Worm (Caenorhabditis elegans) whole organism, L2 larva: ENCODE measurements around the gene amx-1.
"Not testable (repeated sequence)": the region's sequence is repeated elsewhere in the genome, so short reads cannot be mapped to it uniquely, and the experiment has no call there.

Source experiments
- C34F6.9 ChIP-seq: fragments of 150-350 bp; optimal IDR thresholded peaks from 2 replicates; lab custom pipeline; 2014; ENCODE audit warnings: missing biosample characterization, missing genetic modification characterization
- F13H6.1 ChIP-seq: sonication (generic microtip); optimal IDR thresholded peaks from 2 replicates; lab custom pipeline; 2016; ENCODE audit warnings: missing genetic modification characterization, missing compliant biosample characterization
- Y55F3AM.14 ChIP-seq: fragments of 200-800 bp; sonication (Bioruptor generic); optimal IDR thresholded peaks from 2 replicates; lab custom pipeline; 2018; ENCODE audit warnings: mild to moderate bottlenecking, missing genetic modification characterization, missing compliant biosample characterization
- ceh-16 ChIP-seq: fragments of 150-350 bp; optimal IDR thresholded peaks from 2 replicates; lab custom pipeline; 2014; ENCODE audit warnings: missing biosample characterization, missing genetic modification characterization
- crh-2 ChIP-seq: sonication (generic microtip); optimal IDR thresholded peaks from 2 replicates; lab custom pipeline; 2017; ENCODE audit warnings: missing biosample characterization, missing genetic modification characterization
- dmd-4 ChIP-seq: sonication (generic microtip); optimal IDR thresholded peaks from 2 replicates; lab custom pipeline; 2017; ENCODE audit warnings: missing biosample characterization, missing genetic modification characterization
- elt-1 ChIP-seq: fragments of 150-350 bp; optimal IDR thresholded peaks from 2 replicates; lab custom pipeline; 2014; ENCODE audit warnings: missing biosample characterization, missing genetic modification characterization
- fos-1 ChIP-seq: fragments of 150-350 bp; optimal IDR thresholded peaks from 2 replicates; lab custom pipeline; 2014; ENCODE audit warnings: missing biosample characterization, missing genetic modification characterization
- lsy-2 ChIP-seq, 2 experiments: fragments of 150-350 bp in 1 of 2; sonication (generic microtip) in 1 of 2; optimal IDR thresholded peaks; 2 replicates each; lab custom pipeline; 2014 to 2017; ENCODE audit warnings: missing biosample characterization in 2 of 2, missing genetic modification characterization in 2 of 2
- nhr-10 ChIP-seq: sonication (generic microtip); optimal IDR thresholded peaks from 2 replicates; lab custom pipeline; 2017; ENCODE audit warnings: missing biosample characterization, missing genetic modification characterization
- nhr-11 ChIP-seq: fragments of 150-350 bp; optimal IDR thresholded peaks from 2 replicates; lab custom pipeline; 2014; ENCODE audit warnings: missing biosample characterization, missing genetic modification characterization
- nhr-129 ChIP-seq: fragments of 150-350 bp; optimal IDR thresholded peaks from 2 replicates; lab custom pipeline; 2014; ENCODE audit warnings: missing biosample characterization, missing genetic modification characterization
- nhr-77 ChIP-seq: fragments of 150-350 bp; optimal IDR thresholded peaks from 2 replicates; lab custom pipeline; 2014; ENCODE audit warnings: missing biosample characterization, missing genetic modification characterization
- skn-1 ChIP-seq: sonication (generic microtip); optimal IDR thresholded peaks from 2 replicates; lab custom pipeline; 2017; ENCODE audit warnings: missing biosample characterization, missing genetic modification characterization
- sma-3 ChIP-seq: sonication (generic microtip); optimal IDR thresholded peaks from 2 replicates; lab custom pipeline; 2016; ENCODE audit warnings: missing genetic modification reagents, missing genetic modification characterization, missing compliant biosample characterization
- sma-9 ChIP-seq, 2 experiments: fragments of 150-350 bp in 1 of 2; sonication (generic microtip) in 1 of 2; optimal IDR thresholded peaks; 2 replicates each; lab custom pipeline; 2014 to 2016; ENCODE audit warnings: missing genetic modification characterization in 2 of 2, mild to moderate bottlenecking in 1 of 2, missing biosample characterization in 1 of 2, missing compliant biosample characterization in 1 of 2, missing genetic modification reagents in 1 of 2, moderate library complexity in 1 of 2
- snpc-4 ChIP-seq: fragments of 150-350 bp; optimal IDR thresholded peaks from 2 replicates; lab custom pipeline; 2014; ENCODE audit warnings: missing biosample characterization, missing genetic modification characterization
- unc-39 ChIP-seq: fragments of 150-350 bp; optimal IDR thresholded peaks from 2 replicates; lab custom pipeline; 2014; ENCODE audit warnings: missing biosample characterization, missing genetic modification characterization
- unc-55 ChIP-seq: fragments of 150-350 bp; sonication (generic microtip); optimal IDR thresholded peaks from 3 replicates; lab custom pipeline; 2014; ENCODE audit warnings: missing biosample characterization, missing genetic modification reagents, missing genetic modification characterization
- zag-1 ChIP-seq: fragments of 150-350 bp; optimal IDR thresholded peaks from 2 replicates; lab custom pipeline; 2014; ENCODE audit warnings: missing biosample characterization, missing genetic modification characterization
- ztf-1 ChIP-seq: fragments of 200-800 bp; sonication (Bioruptor generic); conservative IDR thresholded peaks from 2 replicates; pipeline ENCODE4 v1.3.6; 2022; ENCODE audit warnings: missing genetic modification characterization, missing compliant biosample characterization
- ztf-11 ChIP-seq: sonication (generic microtip); optimal IDR thresholded peaks from 2 replicates; lab custom pipeline; 2017; ENCODE audit warnings: missing biosample characterization, missing genetic modification characterization

The amx-1 gene

ce11 chrIII:3834800-3835271 is 12.6 kb downstream of the amx-1 start, which contains the start of gene cyp-25A2:
Gene cyp-25A2 (plus strand): TSS chrIII:3835221.
- TF ChIP-seq nhr-129 (tag; lab: Kevin White, UChicago) = no peak
- peak; percentile 27 for TF ChIP-seq F13H6.1 (tag; lab: Kevin White, UChicago)
- TF ChIP-seq crh-2 (tag; lab: Kevin White, UChicago) = peak; percentile 29
- TF ChIP-seq ztf-1 (GFP tag; lab: Robert Waterston, UW) = no peak
- TF ChIP-seq fos-1 (tag; lab: Kevin White, UChicago) = peak; percentile 90
- no peak for TF ChIP-seq lsy-2 (tag; optimal IDR thresholded peaks at IDR 0.05; lab: Kevin White, UChicago)
- TF ChIP-seq sma-9 (GFP tag; optimal IDR thresholded peaks at IDR 0.05; lab: Kevin White, UChicago) = peak; percentile 66
- TF ChIP-seq sma-9 (tag; optimal IDR thresholded peaks at IDR 0.05; lab: Kevin White, UChicago) = no peak

- no peak for TF ChIP-seq elt-1
- TF ChIP-seq nhr-11 (tag; lab: Kevin White, UChicago) = no peak
- no peak for TF ChIP-seq snpc-4 (tag; lab: Kevin White, UChicago)
- TF ChIP-seq nhr-10 = no peak
- no peak for TF ChIP-seq ceh-16 (tag; lab: Kevin White, UChicago)
- no peak for TF ChIP-seq crh-2 (tag; lab: Kevin White, UChicago)
- TF ChIP-seq nhr-77 (tag; lab: Kevin White, UChicago) = no peak
- no peak for TF ChIP-seq sma-3
- TF ChIP-seq Y55F3AM.14 (GFP tag; lab: Kevin White, UChicago) = no peak
- TF ChIP-seq fos-1 (tag; lab: Kevin White, UChicago) = no peak
These were observed 17.4 kb downstream of the amx-1 start, which contains the start of gene cyp-25A3 for ce11 chrIII:3839635-3840034. Gene cyp-25A3 (minus strand): TSS chrIII:3839735.

ce11 chrIII:3840279-3840678 is 18.1 kb downstream of the amx-1 start, which contains the start of gene C36A4.11:
Gene C36A4.11 (plus strand): TSS chrIII:3840579.
- TF ChIP-seq unc-39, fos-1, ztf-11 (tag; lab: Kevin White, UChicago): not testable (repeated sequence)

- not testable (repeated sequence) for TF ChIP-seq dmd-4; skn-1 (tag; lab: Kevin White, UChicago); zag-1 (tag; lab: Kevin White, UChicago)
These were observed 21.3 kb downstream of the amx-1 start, which contains the start of gene C36A4.4 for ce11 chrIII:3843514-3843913. Gene C36A4.4 (minus strand): TSS chrIII:3843614.

- TF ChIP-seq lsy-2 (tag; optimal IDR thresholded peaks at IDR 0.05; lab: Kevin White, UChicago); F13H6.1 (tag; lab: Kevin White, UChicago); ceh-16 (tag; lab: Kevin White, UChicago): not testable (repeated sequence)
These were observed 22.5 kb downstream of the amx-1 start, which contains the start of gene maph-1.3 for ce11 chrIII:3844746-3845145. Gene maph-1.3 (plus strand): TSS chrIII:3844893.

ce11 chrIII:3852030-3852579 is 29.9 kb downstream of the amx-1 start, which contains the start of gene cyp-25A4:
Gene cyp-25A4 (minus strand): TSS chrIII:3852080.
- peak in 1 of 2 experiments; percentile 9 for TF ChIP-seq lsy-2 (tag; optimal IDR thresholded peaks at IDR 0.05; lab: Kevin White, UChicago)

ce11 chrIII:3854868-3855267 is 32.7 kb downstream of the amx-1 start:
- TF ChIP-seq F13H6.1 (tag; lab: Kevin White, UChicago) (peak; percentile 7), lsy-2 (tag; optimal IDR thresholded peaks at IDR 0.05; lab: Kevin White, UChicago) (peak; percentile 66 to 87), sma-9 (GFP tag; optimal IDR thresholded peaks at IDR 0.05; lab: Kevin White, UChicago) (peak; percentile 50), C34F6.9 (tag; lab: Kevin White, UChicago) (peak; percentile 27), sma-3 (peak; percentile 14)
- not testable (repeated sequence) for TF ChIP-seq sma-9 (tag; optimal IDR thresholded peaks at IDR 0.05; lab: Kevin White, UChicago)

ce11 chrIII:3857007-3857406 is 34.8 kb downstream of the amx-1 start:
- peak; percentile 72 to 95 for TF ChIP-seq lsy-2 (tag; optimal IDR thresholded peaks at IDR 0.05; lab: Kevin White, UChicago)
- TF ChIP-seq unc-55 (GFP tag; lab: Kevin White, UChicago) = peak; percentile 4
- TF ChIP-seq F13H6.1 (tag; lab: Kevin White, UChicago) = peak; percentile 31
- TF ChIP-seq sma-3 = peak; percentile 72
